Fruit fly (Drosophila melanogaster): Measurements from ENCODE around the gene CG34174.
A peak's percentile ranks its signal among the peaks of the same experiment; 100 is the strongest.

Gene CG34174

DNA sequence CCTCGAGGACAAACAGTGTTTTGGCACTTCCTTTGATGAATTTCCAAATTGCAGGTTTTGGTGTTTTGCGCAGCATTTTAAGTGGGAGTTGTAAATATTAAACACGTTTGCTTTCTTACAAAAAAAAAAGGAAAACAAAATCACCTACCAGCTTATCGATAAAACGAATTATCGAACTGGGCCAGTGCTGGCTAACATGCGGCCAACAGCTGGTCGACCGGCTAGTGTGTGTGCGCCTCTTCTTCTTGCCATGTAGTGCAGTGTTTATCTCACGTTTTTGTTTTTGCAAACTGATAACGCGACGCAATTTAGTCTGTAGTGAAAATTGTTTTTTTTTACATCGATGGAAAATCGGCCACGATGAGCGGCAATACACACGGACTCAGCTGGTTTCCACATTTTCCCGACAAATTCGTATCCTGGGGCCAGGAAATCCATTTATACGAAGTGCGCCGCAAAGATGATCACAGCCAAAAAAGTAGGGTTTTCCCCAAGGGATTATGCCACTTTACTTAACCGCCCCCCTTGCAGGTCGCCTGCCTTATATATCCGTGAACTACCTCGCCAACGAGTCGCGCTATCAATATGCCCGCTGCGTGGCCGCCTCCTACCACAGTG lies 3.1 kb downstream of the CG34174 start, which contains the start of the genes CG15386, CG42371 and mio (continued):
- TF ChIP-seq croc (GFP tag; conservative IDR thresholded peaks at IDR 0.05) (no peak), sim (GFP tag; IDR thresholded peaks at IDR 0.05) (no peak), CG7357 (GFP tag; IDR thresholded peaks at IDR 0.05) (no peak), Drgx (GFP tag; IDR thresholded peaks at IDR 0.05) (no peak), CG9215 (GFP tag; IDR thresholded peaks at IDR 0.05) (no peak), CG10431 (GFP tag; optimal IDR thresholded peaks at IDR 0.05) (peak; percentile 100), ranshi (GFP tag; IDR thresholded peaks at IDR 0.05) (no peak), sob (GFP tag; IDR thresholded peaks at IDR 0.05) (peak; percentile 39; the same call in 1 of the 2 replicates), wor (GFP tag; IDR thresholded peaks at IDR 0.05) (no peak), vvl (GFP tag; IDR thresholded peaks at IDR 0.05) (no peak), cad (GFP tag; optimal IDR thresholded peaks at IDR 0.05) (no peak), CrebB (tag; optimal IDR thresholded peaks at IDR 0.05) (no peak), Pdp1 (GFP tag; optimal IDR thresholded peaks at IDR 0.05) (peak in 1 of 2 experiments; percentile 68), nerfin-1 (tag; optimal IDR thresholded peaks at IDR 0.05) (no peak), CG13296 (GFP tag; optimal IDR thresholded peaks at IDR 0.05) (no peak), CG14014 (GFP tag; IDR thresholded peaks at IDR 0.05) (no peak), Abd-B (GFP tag; optimal IDR thresholded peaks at IDR 0.05) (no peak), fd102C (GFP tag; optimal IDR thresholded peaks at IDR 0.05) (no peak), Spps (tag; optimal IDR thresholded peaks at IDR 0.05) (no peak), Ravus (GFP tag; IDR thresholded peaks at IDR 0.05) (no peak), tio (GFP tag; optimal IDR thresholded peaks at IDR 0.05) (no peak), CG12769 (tag; optimal IDR thresholded peaks at IDR 0.05) (no peak), insv (GFP tag; optimal IDR thresholded peaks at IDR 0.05) (peak in 1 of 2 experiments; percentile 50), Kr (GFP tag; optimal IDR thresholded peaks at IDR 0.05) (no peak), Camta (GFP tag; optimal IDR thresholded peaks at IDR 0.05) (no peak), tll (GFP tag; optimal IDR thresholded peaks at IDR 0.05) (no peak), sug (tag; optimal IDR thresholded peaks at IDR 0.05) (peak; percentile 37), CG16779 (GFP tag; IDR thresholded peaks at IDR 0.05) (no peak), scrt (GFP tag; optimal IDR thresholded peaks at IDR 0.05) (no peak), bbx (GFP tag; IDR thresholded peaks at IDR 0.05; ENCODE audit: partially characterized antibody) (peak; percentile 53; the same call in 1 of the 2 replicates), CG2120 (GFP tag; optimal IDR thresholded peaks at IDR 0.05) (peak; percentile 54), HmgD (GFP tag; optimal IDR thresholded peaks at IDR 0.05) (peak; percentile 16), bsh (GFP tag; optimal IDR thresholded peaks at IDR 0.05) (no peak), CG34422 (GFP tag; IDR thresholded peaks at IDR 0.05) (peak; percentile 88), bowl (GFP tag; IDR thresholded peaks at IDR 0.05) (no peak), Ssrp (tag; optimal IDR thresholded peaks at IDR 0.05) (no peak), phol (tag; optimal IDR thresholded peaks at IDR 0.05) (no peak), CG10321 (GFP tag; IDR thresholded peaks at IDR 0.05) (no peak), Scr (GFP tag; IDR thresholded peaks at IDR 0.05; ENCODE audit: partially characterized antibody) (peak; percentile 52), Max (GFP tag; optimal IDR thresholded peaks at IDR 0.05) (peak; percentile 63), Nf-YA (GFP tag; IDR thresholded peaks at IDR 0.05) (no peak), CG17568 (GFP tag; optimal IDR thresholded peaks at IDR 0.05) (no peak), sr (GFP tag; IDR thresholded peaks at IDR 0.05) (no peak), Sox102F (GFP tag; optimal IDR thresholded peaks at IDR 0.05) (no peak), dimm (GFP tag; IDR thresholded peaks at IDR 0.05) (no peak), z (GFP tag; IDR thresholded peaks at IDR 0.05) (no peak), CG30431 (GFP tag; optimal IDR thresholded peaks at IDR 0.05) (no peak), ERR (GFP tag; optimal IDR thresholded peaks at IDR 0.05) (no peak), Nf-YB (GFP tag; optimal IDR thresholded peaks at IDR 0.05) (no peak), CG4854 (GFP tag; optimal IDR thresholded peaks at IDR 0.05) (no peak), Hey (tag; optimal IDR thresholded peaks at IDR 0.05) (no peak)

Measured in whole organism, embryonic.